Fruit fly (Drosophila melanogaster): ENCODE measurements around the gene Kcmf1.
A peak's percentile ranks its signal among the peaks of the same experiment; 100 is the strongest.

Kcmf1 gene

dm6 chr3R:9003600-9004223 is 11.0 kb downstream of the Kcmf1 start, which contains the start of the genes CG31100 and CG11980 (continued):
- TF ChIP-seq Elba2 (GFP tag; optimal IDR thresholded peaks at IDR 0.05) (no peak), Sry-β (GFP tag; optimal IDR thresholded peaks at IDR 0.05) (no peak), Nf-YB (GFP tag; optimal IDR thresholded peaks at IDR 0.05) (no peak), shn (GFP tag; optimal IDR thresholded peaks at IDR 0.05) (no peak), CG8089 (GFP tag; optimal IDR thresholded peaks at IDR 0.05) (no peak), CG10267 (tag; optimal IDR thresholded peaks at IDR 0.05) (peak; percentile 55), sna (GFP tag; IDR thresholded peaks at IDR 0.05; ENCODE audit: partially characterized antibody) (peak; percentile 59; the same call in 1 of the 2 replicates), Kr (GFP tag; optimal IDR thresholded peaks at IDR 0.05) (no peak), CG16813 (GFP tag; IDR thresholded peaks at IDR 0.05; ENCODE audit: partially characterized antibody) (peak; percentile 73), Fer1 (GFP tag; optimal IDR thresholded peaks at IDR 0.05) (peak; percentile 17), Vsx1 (GFP tag; optimal IDR thresholded peaks at IDR 0.05) (no peak), lbe (GFP tag; optimal IDR thresholded peaks at IDR 0.05) (peak; percentile 24), CG4730 (GFP tag; IDR thresholded peaks at IDR 0.05) (no peak), B-H1 (GFP tag; IDR thresholded peaks at IDR 0.05) (no peak), peb (GFP tag; IDR thresholded peaks at IDR 0.05) (no peak), CoRest (tag; optimal IDR thresholded peaks at IDR 0.05) (peak; percentile 53), fd102C (GFP tag; optimal IDR thresholded peaks at IDR 0.05) (no peak), tgo (GFP tag; IDR thresholded peaks at IDR 0.05) (no peak), ind (GFP tag; optimal IDR thresholded peaks at IDR 0.05) (no peak), CG14710 (tag; optimal IDR thresholded peaks at IDR 0.05) (peak; percentile 79), jing (GFP tag; optimal IDR thresholded peaks at IDR 0.05) (no peak), HLH4C (GFP tag; IDR thresholded peaks at IDR 0.05; ENCODE audit: partially characterized antibody) (peak; percentile 49; the same call in 2 of the 3 replicates), Scr (GFP tag; IDR thresholded peaks at IDR 0.05; ENCODE audit: partially characterized antibody) (peak; percentile 74), YL-1 (GFP tag; optimal IDR thresholded peaks at IDR 0.05) (peak; percentile 78), CG7786 (GFP tag; optimal IDR thresholded peaks at IDR 0.05) (no peak), Doc2 (GFP tag; IDR thresholded peaks at IDR 0.05) (no peak), unc-4 (GFP tag; IDR thresholded peaks at IDR 0.05; ENCODE audit: partially characterized antibody) (peak; percentile 83), Lhr (GFP tag; optimal IDR thresholded peaks at IDR 0.05) (peak; percentile 70), CG1529 (GFP tag; optimal IDR thresholded peaks at IDR 0.05) (no peak), grau (tag; optimal IDR thresholded peaks at IDR 0.05) (peak; percentile 3), Sox102F (GFP tag; optimal IDR thresholded peaks at IDR 0.05) (no peak), CG18619 (GFP tag; optimal IDR thresholded peaks at IDR 0.05) (no peak), gsb (GFP tag; IDR thresholded peaks at IDR 0.05) (no peak), CG1603 (tag; optimal IDR thresholded peaks at IDR 0.05) (peak; percentile 55), stwl (tag; optimal IDR thresholded peaks at IDR 0.05) (peak; percentile 75), E2f2 (GFP tag; IDR thresholded peaks at IDR 0.05) (peak; percentile 74), br (optimal IDR thresholded peaks at IDR 0.05) (no peak), pfk (GFP tag; optimal IDR thresholded peaks at IDR 0.05) (no peak), ato (GFP tag; IDR thresholded peaks at IDR 0.05; ENCODE audit: partially characterized antibody) (0 out of 2 replicates have a peak, but pooled peaks have one; percentile 39), CG10209 (GFP tag; optimal IDR thresholded peaks at IDR 0.05) (no peak), CG10274 (GFP tag; optimal IDR thresholded peaks at IDR 0.05) (no peak), CG15514 (GFP tag; optimal IDR thresholded peaks at IDR 0.05) (peak; percentile 58), CG10147 (GFP tag; optimal IDR thresholded peaks at IDR 0.05) (no peak), CHES-1-like (GFP tag; optimal IDR thresholded peaks at IDR 0.05) (peak; percentile 33), Side (GFP tag; optimal IDR thresholded peaks at IDR 0.05) (no peak), Jarid2 (GFP tag; optimal IDR thresholded peaks at IDR 0.05) (no peak), CG18764 (GFP tag; optimal IDR thresholded peaks at IDR 0.05) (no peak), HLHmδ (GFP tag; optimal IDR thresholded peaks at IDR 0.05) (no peak), corto (GFP tag; optimal IDR thresholded peaks at IDR 0.05) (no peak)
